Worm (Caenorhabditis elegans): ENCODE measurements around the gene fbxb-37.

DNA sequence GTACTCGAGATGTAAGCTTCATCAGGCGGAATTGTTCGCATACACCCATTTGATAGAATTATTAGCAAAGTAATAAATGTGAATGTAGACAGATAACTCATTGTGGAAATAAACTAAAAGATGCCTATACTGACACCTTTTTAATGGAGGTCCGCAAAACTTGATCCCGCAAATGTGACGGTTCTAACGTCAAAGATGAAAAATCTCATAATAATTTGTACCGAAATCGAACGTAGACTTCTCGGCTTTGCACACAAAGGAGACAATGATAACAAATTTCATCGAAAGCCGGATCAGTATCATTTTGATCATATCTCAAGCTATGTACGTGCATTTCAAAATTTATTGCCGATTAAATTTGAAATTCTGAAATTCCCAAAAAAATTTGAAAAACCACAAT lies 14.6 kb upstream of the fbxb-37 start, which contains the start of gene R52.4:
- TF ChIP-seq unc-62 (GFP tag; optimal IDR thresholded peaks at IDR 0.05 in 1 of 2) (no peak), unc-62 (tag; optimal IDR thresholded peaks at IDR 0.05) (no peak), pha-4 (GFP tag; IDR thresholded peaks at IDR 0.05) (no peak), pha-4 (tag; optimal IDR thresholded peaks at IDR 0.05) (no peak), ztf-11 (tag; optimal IDR thresholded peaks at IDR 0.05) (no peak), dpl-1 (GFP tag; optimal IDR thresholded peaks at IDR 0.05) (no peak), zfp-3 (GFP tag; conservative IDR thresholded peaks at IDR 0.05) (no peak), snpc-1.2 (GFP tag; IDR thresholded peaks at IDR 0.05) (no peak), unc-39 (tag; optimal IDR thresholded peaks at IDR 0.05) (no peak), dve-1 (tag; optimal IDR thresholded peaks at IDR 0.05; ENCODE audit: insufficient read depth) (no peak), tra-1 (GFP tag; IDR thresholded peaks at IDR 0.05) (no peak), skn-1 (tag; optimal IDR thresholded peaks at IDR 0.05) (no peak)

All from whole organism, L4 larva.